Fruit fly (Drosophila melanogaster): ENCODE results near the gene CG3335.

dm6 chr3L:9614589-9615442 lies 9.2 kb upstream of the CG3335 start, which contains the start of gene LanB2:
- no peak for TF ChIP-seq CG3032 (tag; optimal IDR thresholded peaks at IDR 0.05)
- no peak for TF ChIP-seq Sox14 (GFP tag; optimal IDR thresholded peaks at IDR 0.05)
- peak; percentile 52 for TF ChIP-seq Blimp-1 (GFP tag; optimal IDR thresholded peaks at IDR 0.05)
- TF ChIP-seq CG8119 (GFP tag; IDR thresholded peaks at IDR 0.05), result peak; percentile 59; the same call in 2 of the 3 replicates
- no peak for TF ChIP-seq CG11762 (GFP tag; optimal IDR thresholded peaks at IDR 0.05; ENCODE audit: insufficient read depth)
- no peak for TF ChIP-seq topi (GFP tag; optimal IDR thresholded peaks at IDR 0.05)
- TF ChIP-seq svp (GFP tag), result peak; percentile 82
- no peak for TF ChIP-seq OdsH (GFP tag; optimal IDR thresholded peaks at IDR 0.05)
- no peak for TF ChIP-seq CG4318 (GFP tag; optimal IDR thresholded peaks at IDR 0.05)
- TF ChIP-seq fkh (GFP tag; optimal IDR thresholded peaks at IDR 0.05), result peak; percentile 80

Data from whole organism, prepupa.